Worm (Caenorhabditis elegans): Measurements from ENCODE around the gene ugt-49.

ce11 chrV:10342904-10343303 lies 29.2 kb upstream of the ugt-49 start, which contains the start of gene K07C5.3:
- TF ChIP-seq ztf-23 (GFP tag; IDR thresholded peaks at IDR 0.05), result no peak
- TF ChIP-seq ztf-29 (GFP tag; IDR thresholded peaks at IDR 0.05), result no peak

Data from whole organism, midembryonic.